Fruit fly (Drosophila melanogaster): ENCODE measurements around the gene CG14292.

- no peak for TF ChIP-seq CG31224 (GFP tag; IDR thresholded peaks at IDR 0.05)
- TF ChIP-seq CG8944 (GFP tag; optimal IDR thresholded peaks at IDR 0.05): no peak
- TF ChIP-seq CG9876 (GFP tag; optimal IDR thresholded peaks at IDR 0.05): no peak
- TF ChIP-seq CG9727 (GFP tag; optimal IDR thresholded peaks at IDR 0.05): no peak
- no peak for TF ChIP-seq CG4328 (GFP tag; optimal IDR thresholded peaks at IDR 0.05)
- TF ChIP-seq Ssrp (tag; optimal IDR thresholded peaks at IDR 0.05): no peak
Observed at dm6 chr3R:18912782-18913331, 7.4 kb upstream of the CG14292 start, which contains the start of gene Sgsh.
